Worm (Caenorhabditis elegans) whole organism, late embryonic: Measurements from ENCODE around the gene W08E12.9.

Source experiments
- C38D4.7 ChIP-seq: fragments of 200-800 bp; sonication (Bioruptor generic); optimal IDR thresholded peaks from 2 replicates; lab custom pipeline; 2018; ENCODE audit warnings: mild to moderate bottlenecking, missing genetic modification characterization, moderate library complexity, missing compliant biosample characterization
- K02D7.2 ChIP-seq: sonication (generic microtip); optimal IDR thresholded peaks from 2 replicates; lab custom pipeline; 2017; ENCODE audit warnings: mild to moderate bottlenecking, missing genetic modification characterization, missing compliant biosample characterization
- K09A11.1 ChIP-seq: sonication (generic microtip); optimal IDR thresholded peaks from 2 replicates; lab custom pipeline; 2017; ENCODE audit warnings: antibody characterized with exemption, mild to moderate bottlenecking, missing genetic modification characterization, missing compliant biosample characterization; ENCODE audit not compliant: insufficient read depth
- ceh-18 ChIP-seq: sonication (generic microtip); optimal IDR thresholded peaks from 2 replicates; lab custom pipeline; 2016; ENCODE audit warnings: missing genetic modification characterization, missing compliant biosample characterization
- ceh-24 ChIP-seq: sonication (generic microtip); optimal IDR thresholded peaks from 2 replicates; lab custom pipeline; 2016; ENCODE audit warnings: mild to moderate bottlenecking, missing genetic modification characterization, missing compliant biosample characterization
- ceh-31 ChIP-seq: sonication (generic microtip); optimal IDR thresholded peaks from 2 replicates; lab custom pipeline; 2016; ENCODE audit warnings: missing genetic modification characterization, missing compliant biosample characterization
- ceh-48 ChIP-seq: sonication (generic microtip); optimal IDR thresholded peaks from 2 replicates; lab custom pipeline; 2016; ENCODE audit warnings: missing genetic modification characterization, inconsistent platforms, missing compliant biosample characterization
- ceh-6 ChIP-seq: fragments of 200-800 bp; sonication (Bioruptor generic); optimal IDR thresholded peaks from 2 replicates; lab custom pipeline; 2018; ENCODE audit warnings: mild to moderate bottlenecking, missing genetic modification characterization, missing compliant biosample characterization
- che-1 ChIP-seq: sonication (generic microtip); optimal IDR thresholded peaks from 2 replicates; lab custom pipeline; 2016; ENCODE audit warnings: mild to moderate bottlenecking, missing genetic modification characterization, missing compliant biosample characterization
- dmd-4 ChIP-seq: sonication (generic microtip); optimal IDR thresholded peaks from 2 replicates; lab custom pipeline; 2016; ENCODE audit warnings: borderline replicate concordance, missing genetic modification characterization, missing compliant biosample characterization
- dve-1 ChIP-seq: sonication (generic microtip); optimal IDR thresholded peaks from 2 replicates; lab custom pipeline; 2017; ENCODE audit warnings: antibody characterized with exemption, mild to moderate bottlenecking, missing genetic modification characterization, missing compliant biosample characterization
- elt-4 ChIP-seq: sonication (generic microtip); optimal IDR thresholded peaks from 2 replicates; lab custom pipeline; 2016; ENCODE audit warnings: missing genetic modification characterization, missing compliant biosample characterization
- ets-4 ChIP-seq: sonication (generic microtip); optimal IDR thresholded peaks from 2 replicates; lab custom pipeline; 2016; ENCODE audit warnings: missing genetic modification characterization, missing compliant biosample characterization
- eyg-1 ChIP-seq: sonication (generic microtip); optimal IDR thresholded peaks from 2 replicates; lab custom pipeline; 2016; ENCODE audit warnings: missing genotype, missing genetic modification characterization, missing compliant biosample characterization
- fax-1 ChIP-seq: sonication (generic microtip); optimal IDR thresholded peaks from 2 replicates; lab custom pipeline; 2016; ENCODE audit warnings: missing genotype, missing genetic modification characterization, missing compliant biosample characterization
- fkh-6 ChIP-seq: sonication (generic microtip); optimal IDR thresholded peaks from 2 replicates; lab custom pipeline; 2016; ENCODE audit warnings: missing genetic modification characterization, missing compliant biosample characterization
- hlh-30 ChIP-seq: sonication (generic microtip); optimal IDR thresholded peaks from 2 replicates; lab custom pipeline; 2017; ENCODE audit warnings: antibody characterized with exemption, missing genetic modification characterization, missing compliant biosample characterization; ENCODE audit not compliant: insufficient read depth
- lim-6 ChIP-seq: sonication (generic microtip); optimal IDR thresholded peaks from 2 replicates; lab custom pipeline; 2016; ENCODE audit warnings: missing genetic modification characterization, missing compliant biosample characterization
- madf-2 ChIP-seq: sonication (generic microtip); optimal IDR thresholded peaks from 2 replicates; lab custom pipeline; 2017; ENCODE audit warnings: missing genetic modification characterization, missing compliant biosample characterization
- mec-3 ChIP-seq: sonication (generic microtip); optimal IDR thresholded peaks from 2 replicates; lab custom pipeline; 2016; ENCODE audit warnings: borderline replicate concordance, missing genetic modification characterization, missing compliant biosample characterization
- nhr-232 ChIP-seq: sonication (generic microtip); optimal IDR thresholded peaks from 2 replicates; lab custom pipeline; 2016; ENCODE audit warnings: missing genetic modification characterization, missing compliant biosample characterization
- npax-4 ChIP-seq: sonication (generic microtip); optimal IDR thresholded peaks from 2 replicates; lab custom pipeline; 2016; ENCODE audit warnings: missing genetic modification characterization, missing compliant biosample characterization
- pat-9 ChIP-seq: fragments of 200-800 bp; sonication (Bioruptor generic); optimal IDR thresholded peaks from 2 replicates; lab custom pipeline; 2018; ENCODE audit warnings: mild to moderate bottlenecking, missing genetic modification characterization, moderate library complexity, missing compliant biosample characterization
- pax-1 ChIP-seq: fragments of 150-350 bp; optimal IDR thresholded peaks from 2 replicates; lab custom pipeline; 2014; ENCODE audit warnings: missing biosample characterization, missing genetic modification characterization
- pha-2 ChIP-seq: sonication (generic microtip); optimal IDR thresholded peaks from 2 replicates; lab custom pipeline; 2017; ENCODE audit warnings: mild to moderate bottlenecking, missing genetic modification characterization, missing compliant biosample characterization
- pha-4 ChIP-seq: fragments of 150-350 bp; optimal IDR thresholded peaks from 2 replicates; lab custom pipeline; 2018; ENCODE audit warnings: missing biosample characterization, missing genetic modification reagents, missing genetic modification characterization
- pqm-1 ChIP-seq: sonication (generic microtip); optimal IDR thresholded peaks from 2 replicates; lab custom pipeline; 2016; ENCODE audit warnings: missing genetic modification characterization, missing compliant biosample characterization
- pros-1 ChIP-seq: fragments of 150-350 bp; optimal IDR thresholded peaks from 2 replicates; lab custom pipeline; 2014; ENCODE audit warnings: missing biosample characterization, missing genetic modification reagents, missing genetic modification characterization
- sdc-2 ChIP-seq: sonication (generic microtip); optimal IDR thresholded peaks from 2 replicates; lab custom pipeline; 2016; ENCODE audit warnings: missing genotype, missing genetic modification characterization, missing compliant biosample characterization
- sox-2 ChIP-seq: fragments of 200-800 bp; sonication (Bioruptor generic); IDR thresholded peaks from 2 replicates; pipeline ENCODE4 v1.3.6; 2022; ENCODE audit warnings: missing genetic modification reagents, missing genetic modification characterization, missing compliant biosample characterization
- sox-4 ChIP-seq: sonication (generic microtip); optimal IDR thresholded peaks from 2 replicates; lab custom pipeline; 2017; ENCODE audit warnings: mild to moderate bottlenecking, missing genetic modification characterization, inconsistent platforms, missing compliant biosample characterization
- syd-9 ChIP-seq: sonication (generic microtip); optimal IDR thresholded peaks from 2 replicates; lab custom pipeline; 2016; ENCODE audit warnings: mild to moderate bottlenecking, missing genetic modification characterization, moderate library complexity, missing compliant biosample characterization
- tbx-2 ChIP-seq: sonication (generic microtip); optimal IDR thresholded peaks from 2 replicates; lab custom pipeline; 2016; ENCODE audit warnings: missing genetic modification characterization, missing compliant biosample characterization
- tbx-7 ChIP-seq: sonication (generic microtip); optimal IDR thresholded peaks from 2 replicates; lab custom pipeline; 2016; ENCODE audit warnings: missing genotype, missing genetic modification characterization, missing compliant biosample characterization
- ttx-3 ChIP-seq: sonication (generic microtip); optimal IDR thresholded peaks from 2 replicates; lab custom pipeline; 2016; ENCODE audit warnings: missing genetic modification reagents, missing genetic modification characterization, missing compliant biosample characterization
- unc-3 ChIP-seq, 2 experiments: fragments of 200-800 bp in 1 of 2; sonication (Bioruptor generic) in 1 of 2; sonication (generic microtip) in 1 of 2; conservative IDR thresholded peaks in 1 of 2; optimal IDR thresholded peaks in 1 of 2; 2 replicates each; pipeline versions ENCODE4 v1.3.6 to Lab custom; 2016 to 2022; ENCODE audit warnings: missing compliant biosample characterization in 2 of 2, missing genetic modification characterization in 2 of 2, missing genetic modification reagents in 1 of 2
- unc-42 ChIP-seq: sonication (generic microtip); optimal IDR thresholded peaks from 2 replicates; lab custom pipeline; 2016; ENCODE audit warnings: missing genotype, missing genetic modification characterization, missing compliant biosample characterization
- unc-55 ChIP-seq: sonication (generic microtip); optimal IDR thresholded peaks from 2 replicates; lab custom pipeline; 2017; ENCODE audit warnings: missing biosample characterization, missing genetic modification reagents, missing genetic modification characterization
- unc-86 ChIP-seq: sonication (generic microtip); optimal IDR thresholded peaks from 2 replicates; lab custom pipeline; 2016; ENCODE audit warnings: missing genetic modification characterization, missing compliant biosample characterization
- zip-5 ChIP-seq: sonication (generic microtip); optimal IDR thresholded peaks from 2 replicates; lab custom pipeline; 2016; ENCODE audit warnings: missing genetic modification characterization, missing compliant biosample characterization

The W08E12.9 gene

DNA sequence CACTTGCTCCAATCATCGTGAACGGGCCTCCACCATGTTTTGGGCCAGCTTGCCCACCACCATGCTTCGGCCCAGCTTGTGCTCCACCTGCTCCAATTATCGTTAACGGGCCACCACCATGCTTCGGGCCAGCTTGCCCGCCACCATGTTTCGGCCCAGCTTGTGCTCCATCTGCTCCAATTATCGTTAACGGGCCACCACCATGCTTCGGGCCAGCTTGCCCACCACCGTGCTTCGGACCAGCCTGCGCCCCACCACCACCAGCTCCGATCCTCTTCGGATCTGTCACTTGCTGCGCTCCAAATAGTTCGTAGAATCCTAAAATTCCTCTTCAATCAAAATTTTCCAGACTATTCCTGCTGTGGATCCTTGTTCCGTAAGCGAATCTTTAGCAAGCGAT lies 8.1 kb downstream of the W08E12.9 start:
- TF ChIP-seq npax-4 (tag; lab: Kevin White, UChicago) = no peak
- TF ChIP-seq K09A11.1 (tag; lab: Kevin White, UChicago) = no peak
- TF ChIP-seq ceh-31 (tag; lab: Kevin White, UChicago) = no peak
- TF ChIP-seq sox-2 = no peak
- TF ChIP-seq K02D7.2 (tag; lab: Kevin White, UChicago) = no peak
- no peak for TF ChIP-seq lim-6 (tag; lab: Kevin White, UChicago)
- TF ChIP-seq pqm-1 (tag; lab: Kevin White, UChicago) = no peak
- TF ChIP-seq unc-3 (GFP tag; conservative IDR thresholded peaks at IDR 0.05; lab: Robert Waterston, UW) = no peak
- TF ChIP-seq unc-3 (tag; optimal IDR thresholded peaks at IDR 0.05; lab: Kevin White, UChicago) = no peak
- no peak for TF ChIP-seq pha-2 (tag; lab: Kevin White, UChicago)
- no peak for TF ChIP-seq ceh-24 (tag; lab: Kevin White, UChicago)
- TF ChIP-seq unc-86 (tag; lab: Kevin White, UChicago) = no peak
- TF ChIP-seq pros-1 (tag; lab: Kevin White, UChicago) = no peak
- no peak for TF ChIP-seq fkh-6 (tag; lab: Kevin White, UChicago)
- TF ChIP-seq pax-1 (tag; lab: Kevin White, UChicago) = no peak
- TF ChIP-seq eyg-1 (tag; lab: Kevin White, UChicago) = no peak

DNA sequence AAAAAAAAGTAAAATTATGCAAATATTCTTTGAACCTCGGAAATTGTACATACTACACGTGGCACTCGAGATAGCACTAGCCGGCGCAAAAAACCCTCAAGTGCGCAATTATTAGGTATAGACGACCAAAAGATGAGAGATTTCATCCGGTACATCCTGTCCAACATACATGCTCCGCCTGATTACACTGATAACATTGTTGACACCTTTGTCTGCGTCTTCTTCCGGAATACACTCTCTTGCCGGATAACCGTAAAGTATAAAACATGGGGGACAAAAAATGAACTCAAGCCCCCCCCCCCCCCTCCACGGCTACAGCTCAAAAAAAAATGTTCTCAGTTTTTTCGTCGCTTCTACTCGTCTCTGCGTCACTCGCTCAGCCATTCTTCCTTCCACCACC lies 9.1 kb downstream of the W08E12.9 start, which contains the start of gene W08E12.6:
W08E12.6 (plus strand) TSS at position 301 of the 400 bp plus-strand sequence.
- no peak for TF ChIP-seq mec-3 (tag; lab: Kevin White, UChicago)
- TF ChIP-seq, all 69 proteins: peak for 0

ce11 chrIV:3296578-3297549 lies 10.5 kb downstream of the W08E12.9 start:
- no peak for TF ChIP-seq che-1 (tag; lab: Kevin White, UChicago)
- no peak for TF ChIP-seq sox-4 (tag; lab: Kevin White, UChicago)
- TF ChIP-seq zip-5 (tag; lab: Kevin White, UChicago) = no peak

- TF ChIP-seq che-1 (tag; lab: Kevin White, UChicago) = peak; percentile 25
- TF ChIP-seq fkh-6 (tag; lab: Kevin White, UChicago) = no peak
- no peak for TF ChIP-seq sox-4 (tag; lab: Kevin White, UChicago)
- TF ChIP-seq nhr-232 (tag; lab: Kevin White, UChicago) = no peak
- TF ChIP-seq fax-1 = peak; percentile 78
- TF ChIP-seq ets-4 (tag; lab: Kevin White, UChicago) = peak; percentile 84
- peak; percentile 0 for TF ChIP-seq sdc-2 (tag; lab: Kevin White, UChicago)
- TF ChIP-seq elt-4 (tag; lab: Kevin White, UChicago) = no peak
- TF ChIP-seq ceh-6 = peak; percentile 22
- TF ChIP-seq dve-1 = peak; percentile 74
- peak; percentile 22 for TF ChIP-seq ceh-48
- TF ChIP-seq ttx-3 (tag; lab: Kevin White, UChicago) = peak; percentile 68
- TF ChIP-seq tbx-7 = peak; percentile 33
- TF ChIP-seq unc-55 (GFP tag; lab: Kevin White, UChicago) = peak; percentile 63
- no peak for TF ChIP-seq pha-4 (tag; lab: Kevin White, UChicago)
- TF ChIP-seq pros-1 (tag; lab: Kevin White, UChicago) = peak; percentile 36
- peak; percentile 15 for TF ChIP-seq pha-2 (tag; lab: Kevin White, UChicago)
- peak; percentile 35 for TF ChIP-seq pat-9 (tag; lab: Kevin White, UChicago)
- peak; percentile 87 for TF ChIP-seq ceh-18 (tag; lab: Kevin White, UChicago)
- TF ChIP-seq dmd-4 (tag; lab: Kevin White, UChicago) = peak; percentile 69
- TF ChIP-seq npax-4 (tag; lab: Kevin White, UChicago) = peak; percentile 4
- peak; percentile 21 for TF ChIP-seq ceh-24 (tag; lab: Kevin White, UChicago)
- peak; percentile 72 for TF ChIP-seq unc-42
- peak; percentile 5 for TF ChIP-seq C38D4.7
- peak; percentile 85 for TF ChIP-seq hlh-30 (tag; lab: Kevin White, UChicago)
- peak; percentile 60 for TF ChIP-seq madf-2 (tag; lab: Kevin White, UChicago)
- peak; percentile 70 for TF ChIP-seq unc-86 (tag; lab: Kevin White, UChicago)
- TF ChIP-seq pqm-1 (tag; lab: Kevin White, UChicago) = peak; percentile 25
- peak; percentile 49 for TF ChIP-seq sox-2
- peak; percentile 91 for TF ChIP-seq tbx-2 (tag; lab: Kevin White, UChicago)
- TF ChIP-seq syd-9 = peak; percentile 35
Observed at ce11 chrIV:3294553-3295185, 12.7 kb downstream of the W08E12.9 start, which contains the start of gene W08E12.7. Gene W08E12.7 (plus strand): TSS chrIV:3295135.
